Worm (Caenorhabditis elegans) whole organism, mixed stage, embryonic: ENCODE results near the gene scav-4.

Experiments used
- bed-3 ChIP-seq: fragments of 200-800 bp; sonication (Bioruptor generic); optimal IDR thresholded peaks from 3 replicates; lab custom pipeline; 2018; ENCODE audit warnings: mild to moderate bottlenecking, missing genetic modification characterization, moderate library complexity, missing compliant biosample characterization
- blmp-1 ChIP-seq: fragments of 150-350 bp; optimal IDR thresholded peaks from 2 replicates; lab custom pipeline; 2014; ENCODE audit warnings: missing biosample characterization, missing genetic modification characterization
- ceh-39 ChIP-seq: fragments of 150-350 bp; optimal IDR thresholded peaks from 2 replicates; lab custom pipeline; 2014; ENCODE audit warnings: missing biosample characterization, missing genetic modification characterization
- ceh-83 ChIP-seq: fragments of 200-800 bp; sonication (Bioruptor generic); optimal IDR thresholded peaks from 2 replicates; lab custom pipeline; 2018; ENCODE audit warnings: mild to moderate bottlenecking, missing genetic modification characterization, missing compliant biosample characterization
- ces-1 ChIP-seq: fragments of 150-350 bp; optimal IDR thresholded peaks from 2 replicates; lab custom pipeline; 2014; ENCODE audit warnings: missing biosample characterization, missing genetic modification reagents, missing genetic modification characterization
- cnd-1 ChIP-seq: fragments of 200-800 bp; sonication (Bioruptor generic); optimal IDR thresholded peaks from 2 replicates; lab custom pipeline; 2018; ENCODE audit warnings: mild to moderate bottlenecking, missing genetic modification characterization, missing compliant biosample characterization
- drap-1 ChIP-seq: fragments of 200-800 bp; sonication (Bioruptor generic); optimal IDR thresholded peaks from 3 replicates; lab custom pipeline; 2018; ENCODE audit warnings: mild to moderate bottlenecking, missing genetic modification characterization, missing compliant biosample characterization
- elt-1 ChIP-seq: sonication (generic microtip); optimal IDR thresholded peaks from 2 replicates; lab custom pipeline; 2017; ENCODE audit warnings: missing genetic modification characterization, mild to moderate bottlenecking, missing compliant biosample characterization, antibody characterized with exemption, moderate library complexity, borderline replicate concordance; ENCODE audit not compliant: insufficient read depth
- elt-3 ChIP-seq: fragments of 150-350 bp; optimal IDR thresholded peaks from 2 replicates; lab custom pipeline; 2014; ENCODE audit warnings: missing biosample characterization, missing genetic modification characterization
- flh-1 ChIP-seq: fragments of 200-800 bp; sonication (Bioruptor generic); optimal IDR thresholded peaks from 2 replicates; lab custom pipeline; 2018; ENCODE audit warnings: mild to moderate bottlenecking, missing genetic modification characterization, moderate library complexity, missing compliant biosample characterization
- lin-13 ChIP-seq: fragments of 150-350 bp; optimal IDR thresholded peaks from 2 replicates; lab custom pipeline; 2014; ENCODE audit warnings: missing biosample characterization, missing genetic modification characterization
- lin-32 ChIP-seq: fragments of 200-800 bp; sonication (Bioruptor generic); optimal IDR thresholded peaks from 2 replicates; lab custom pipeline; 2018; ENCODE audit warnings: mild to moderate bottlenecking, missing genetic modification characterization, missing compliant biosample characterization
- mab-5 ChIP-seq: fragments of 150-350 bp; optimal IDR thresholded peaks from 2 replicates; lab custom pipeline; 2014; ENCODE audit warnings: missing biosample characterization, missing genetic modification characterization
- mep-1 ChIP-seq: fragments of 150-350 bp; optimal IDR thresholded peaks from 2 replicates; lab custom pipeline; 2017; ENCODE audit warnings: missing biosample characterization, missing genetic modification reagents, missing genetic modification characterization, inconsistent platforms
- mls-2 ChIP-seq: sonication (generic microtip); optimal IDR thresholded peaks from 2 replicates; lab custom pipeline; 2016; ENCODE audit warnings: mild to moderate bottlenecking, missing genetic modification characterization, moderate library complexity, missing compliant biosample characterization
- nhr-2 ChIP-seq: fragments of 150-350 bp; optimal IDR thresholded peaks from 2 replicates; lab custom pipeline; 2014; ENCODE audit warnings: missing biosample characterization, missing genetic modification characterization
- nhr-237 ChIP-seq: fragments of 150-350 bp; optimal IDR thresholded peaks from 2 replicates; lab custom pipeline; 2014; ENCODE audit warnings: missing biosample characterization, missing genetic modification characterization
- nhr-76 ChIP-seq: sonication (generic microtip); optimal IDR thresholded peaks from 2 replicates; lab custom pipeline; 2017; ENCODE audit warnings: missing biosample characterization, missing genetic modification characterization
- pha-4 ChIP-seq: fragments of 150-350 bp; optimal IDR thresholded peaks from 2 replicates; lab custom pipeline; 2018; ENCODE audit warnings: missing biosample characterization, missing genetic modification reagents, missing genetic modification characterization
- sem-2 ChIP-seq: fragments of 200-800 bp; sonication (Bioruptor generic); optimal IDR thresholded peaks from 2 replicates; lab custom pipeline; 2018; ENCODE audit warnings: mild to moderate bottlenecking, missing genetic modification characterization, missing compliant biosample characterization
- snpc-4 ChIP-seq: fragments of 150-350 bp; optimal IDR thresholded peaks from 2 replicates; lab custom pipeline; 2014; ENCODE audit warnings: missing biosample characterization, missing genetic modification characterization
- sptf-1 ChIP-seq: sonication (generic microtip); optimal IDR thresholded peaks from 2 replicates; lab custom pipeline; 2017; ENCODE audit warnings: mild to moderate bottlenecking, missing genetic modification characterization, moderate library complexity, missing compliant biosample characterization
- tbx-8 ChIP-seq: fragments of 200-800 bp; sonication (Bioruptor generic); optimal IDR thresholded peaks from 2 replicates; lab custom pipeline; 2018; ENCODE audit warnings: mild to moderate bottlenecking, missing genetic modification characterization, moderate library complexity, missing compliant biosample characterization
- unc-120 ChIP-seq: sonication (generic microtip); optimal IDR thresholded peaks from 2 replicates; lab custom pipeline; 2017; ENCODE audit warnings: missing genetic modification characterization, missing compliant biosample characterization; ENCODE audit not compliant: poor library complexity, severe bottlenecking
- unc-39 ChIP-seq: fragments of 150-350 bp; optimal IDR thresholded peaks from 2 replicates; lab custom pipeline; 2014; ENCODE audit warnings: missing biosample characterization, missing genetic modification characterization
- unc-62 ChIP-seq: fragments of 150-350 bp; optimal IDR thresholded peaks from 2 replicates; lab custom pipeline; 2014; ENCODE audit warnings: missing biosample characterization, missing genetic modification reagents, missing genetic modification characterization
- zip-8 ChIP-seq: fragments of 150-350 bp; optimal IDR thresholded peaks from 2 replicates; lab custom pipeline; 2014; ENCODE audit warnings: missing biosample characterization, missing genetic modification characterization

The scav-4 gene

DNA sequence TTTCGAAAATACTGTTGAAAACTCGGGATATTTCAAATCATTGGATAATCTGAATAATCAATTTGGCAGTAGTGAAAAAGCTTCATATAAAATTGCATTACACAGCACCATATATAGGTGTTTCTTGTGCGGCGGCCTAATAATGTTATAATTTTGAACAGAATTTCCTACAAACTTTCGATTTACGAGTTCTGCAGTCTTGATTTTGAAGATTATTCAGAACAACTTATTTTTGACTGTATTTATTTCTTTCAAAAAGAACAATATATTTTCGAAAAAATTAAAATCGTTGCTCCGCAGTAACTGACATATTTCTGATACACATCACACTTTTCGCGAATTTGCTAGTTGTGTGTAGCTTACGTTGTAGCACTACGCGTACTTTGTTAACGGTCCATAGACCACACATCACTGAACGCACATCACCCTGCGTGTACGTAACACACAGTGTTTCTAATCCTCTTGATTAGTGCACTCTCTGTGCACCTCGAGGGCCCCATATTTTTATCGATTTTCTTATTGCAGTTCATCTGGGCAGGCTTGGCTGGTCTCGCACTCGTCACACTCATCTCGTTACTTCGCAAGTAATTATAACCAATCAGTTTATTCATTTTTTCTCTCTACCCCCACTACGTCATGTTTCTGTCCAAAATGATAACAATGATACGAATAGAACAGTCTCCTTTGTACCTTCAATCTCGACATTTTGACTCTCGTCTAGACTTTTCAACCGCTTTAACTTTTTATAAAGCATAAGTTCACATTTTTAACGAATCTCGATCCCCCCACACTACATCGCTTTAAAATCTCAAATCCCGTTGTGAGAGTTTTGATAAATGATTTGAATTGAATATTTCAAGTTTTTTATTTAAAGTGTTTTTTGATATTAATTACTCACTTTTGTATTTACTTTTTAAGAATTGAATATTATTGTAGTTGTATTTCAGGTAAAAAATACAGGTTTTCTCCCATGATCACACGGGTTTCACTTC lies 9.2 kb downstream of the scav-4 start, which contains the start of the genes F11C1.1 and vwa-8:
Gene F11C1.1, minus strand, starts transcription at position 51 of the 992 bp plus-strand sequence.
Gene vwa-8, plus strand, starts transcription at position 942 of the 992 bp plus-strand sequence.
- TF ChIP-seq ceh-39 (tag; lab: Kevin White, UChicago) (peak; percentile 29), nhr-237 (tag; lab: Kevin White, UChicago) (no peak)

ce11 chrX:12996161-12996560 lies 14.6 kb downstream of the scav-4 start:
- TF ChIP-seq zip-8, result peak; percentile 92
- TF ChIP-seq flh-1 (GFP tag; lab: Kevin White, UChicago), result no peak

DNA sequence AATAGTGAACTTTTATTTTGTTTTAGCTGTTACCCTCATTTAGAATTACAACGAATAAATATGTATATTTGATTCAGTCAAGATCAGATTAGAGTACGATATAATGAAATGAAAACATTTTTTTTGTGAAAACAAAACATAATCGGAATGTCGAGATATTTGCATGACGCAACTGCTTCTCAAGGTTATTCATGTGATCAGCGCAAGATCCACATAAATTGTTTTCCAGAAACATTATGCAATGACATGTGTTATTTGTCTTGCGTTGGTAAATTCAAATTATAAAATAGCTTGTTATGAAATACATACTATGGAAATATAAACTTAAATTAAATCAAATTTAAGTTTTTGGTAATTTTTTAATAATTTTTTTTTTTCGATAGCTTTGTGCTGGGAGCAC lies 18.0 kb downstream of the scav-4 start:
- TF ChIP-seq tbx-8 (GFP tag; lab: Kevin White, UChicago) (no peak), zip-8 (peak; percentile 66)
- TF ChIP-seq, all 35 proteins: peak for 1

- TF ChIP-seq unc-62 (no peak), tbx-8 (GFP tag; lab: Kevin White, UChicago) (no peak), ceh-83 (no peak), lin-32 (GFP tag; lab: Kevin White, UChicago) (no peak), ceh-39 (tag; lab: Kevin White, UChicago) (no peak)
Observed at ce11 chrX:13000837-13001236, 19.3 kb downstream of the scav-4 start.

- TF ChIP-seq lin-13 (no peak), tbx-8 (GFP tag; lab: Kevin White, UChicago) (no peak), elt-1 (tag; lab: Kevin White, UChicago) (peak; percentile 75), ceh-83 (no peak), zip-8 (peak; percentile 76), sem-2 (no peak), elt-3 (tag; lab: Kevin White, UChicago) (no peak), drap-1 (GFP tag; lab: Kevin White, UChicago) (no peak), nhr-76 (tag; lab: Kevin White, UChicago) (no peak), cnd-1 (tag; lab: Kevin White, UChicago) (no peak), unc-62 (peak; percentile 37), unc-120 (tag; lab: Kevin White, UChicago) (no peak), unc-39 (tag; lab: Kevin White, UChicago) (no peak), mep-1 (tag; lab: Kevin White, UChicago) (no peak), snpc-4 (tag; lab: Kevin White, UChicago) (no peak), mab-5 (tag; lab: Kevin White, UChicago) (no peak), sptf-1 (tag; lab: Kevin White, UChicago) (no peak), nhr-2 (tag; lab: Kevin White, UChicago) (peak; percentile 79), ces-1 (GFP tag; lab: Kevin White, UChicago) (no peak), flh-1 (GFP tag; lab: Kevin White, UChicago) (no peak), ceh-39 (tag; lab: Kevin White, UChicago) (no peak), mls-2 (tag; lab: Kevin White, UChicago) (no peak)
Observed at ce11 chrX:13002322-13002721, 20.7 kb downstream of the scav-4 start.

DNA sequence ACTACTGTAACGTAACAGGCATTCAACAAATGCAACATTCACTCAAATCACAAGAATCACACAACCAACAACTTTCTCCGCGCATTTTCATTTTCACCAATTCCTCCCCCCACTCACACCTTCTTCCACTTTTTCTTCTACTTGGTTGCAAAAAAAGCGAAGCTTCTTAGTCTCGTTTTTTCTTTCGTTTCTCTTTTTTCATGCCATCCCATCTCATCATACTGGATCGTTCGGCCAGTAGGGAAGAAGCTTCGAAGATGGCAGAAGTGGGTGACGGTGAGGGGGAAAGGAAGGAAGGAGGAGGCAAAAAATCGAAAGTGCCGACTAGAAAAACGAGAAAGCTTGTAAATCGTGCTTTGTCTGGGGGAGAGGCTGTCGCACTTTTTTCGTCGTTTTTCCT lies 21.5 kb downstream of the scav-4 start:
- TF ChIP-seq blmp-1 (tag; lab: Kevin White, UChicago) (peak; percentile 88), unc-120 (tag; lab: Kevin White, UChicago) (no peak), bed-3 (GFP tag; lab: Kevin White, UChicago) (no peak), snpc-4 (tag; lab: Kevin White, UChicago) (no peak), pha-4 (tag; lab: Kevin White, UChicago) (no peak)
